Worm (Caenorhabditis elegans) whole organism, late embryonic: ENCODE measurements around the gene pgam-5.

ENCODE experiments used
- F13H6.1 ChIP-seq: sonication (generic microtip); optimal IDR thresholded peaks from 2 replicates; lab custom pipeline; 2016; ENCODE audit warnings: missing genetic modification characterization, missing compliant biosample characterization
- ceh-48 ChIP-seq: sonication (generic microtip); optimal IDR thresholded peaks from 2 replicates; lab custom pipeline; 2016; ENCODE audit warnings: missing genetic modification characterization, inconsistent platforms, missing compliant biosample characterization
- ets-4 ChIP-seq: sonication (generic microtip); optimal IDR thresholded peaks from 2 replicates; lab custom pipeline; 2016; ENCODE audit warnings: missing genetic modification characterization, missing compliant biosample characterization
- hlh-15 ChIP-seq: sonication (generic microtip); optimal IDR thresholded peaks from 2 replicates; lab custom pipeline; 2016; ENCODE audit warnings: missing genetic modification characterization, missing compliant biosample characterization
- pha-4 ChIP-seq: fragments of 150-350 bp; optimal IDR thresholded peaks from 2 replicates; lab custom pipeline; 2018; ENCODE audit warnings: missing biosample characterization, missing genetic modification reagents, missing genetic modification characterization
- sox-4 ChIP-seq: sonication (generic microtip); optimal IDR thresholded peaks from 2 replicates; lab custom pipeline; 2017; ENCODE audit warnings: mild to moderate bottlenecking, missing genetic modification characterization, inconsistent platforms, missing compliant biosample characterization

DNA sequence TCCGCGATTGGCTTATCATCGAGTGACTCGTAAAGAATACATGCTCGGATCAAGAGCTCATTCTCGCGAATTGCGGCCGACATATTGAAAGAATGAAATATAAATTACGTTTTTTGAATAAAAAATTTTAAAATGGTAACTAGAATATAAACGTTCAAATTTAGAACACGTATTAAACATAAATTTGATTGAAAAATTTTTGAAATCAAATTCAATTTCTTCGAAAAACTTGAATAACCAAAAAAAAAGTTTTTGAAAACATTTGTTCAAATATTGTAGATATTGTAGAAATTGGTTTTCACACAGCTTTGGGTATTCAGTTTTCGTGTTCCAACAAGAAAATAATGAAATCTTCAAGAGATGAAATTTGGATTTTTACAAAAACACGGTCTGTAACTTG, 50.5 kb downstream of the pgam-5 start, which contains the start of gene fbxa-224:
- TF ChIP-seq F13H6.1 (tag; lab: Kevin White, UChicago) (no peak), ets-4 (tag; lab: Kevin White, UChicago) (no peak), pha-4 (no peak), sox-4 (no peak), hlh-15 (tag; lab: Kevin White, UChicago) (no peak), ceh-48 (tag; lab: Kevin White, UChicago) (no peak)
